Fruit fly (Drosophila melanogaster): Measurements from ENCODE around the gene CG33920.

Gene CG33920

dm6 chr3R:31064653-31065322, 19.9 kb upstream of the CG33920 start, which contains the start of gene Sox100B (continued):
- TF ChIP-seq lilli (GFP tag; optimal IDR thresholded peaks at IDR 0.05) (peak; percentile 31), sqz (GFP tag; optimal IDR thresholded peaks at IDR 0.05) (peak; percentile 12), tup (GFP tag; optimal IDR thresholded peaks at IDR 0.05) (no peak), CG10366 (GFP tag; IDR thresholded peaks at IDR 0.05) (peak; percentile 48), CG13123 (GFP tag; optimal IDR thresholded peaks at IDR 0.05) (no peak), CG7963 (GFP tag; IDR thresholded peaks at IDR 0.05; ENCODE audit: partially characterized antibody) (no peak), CG32772 (GFP tag; IDR thresholded peaks at IDR 0.05) (peak; percentile 74), rib (GFP tag; IDR thresholded peaks at IDR 0.05) (no peak), CG33213 (GFP tag; optimal IDR thresholded peaks at IDR 0.05) (peak; percentile 20), emc (GFP tag; optimal IDR thresholded peaks at IDR 0.05) (no peak), CG30431 (GFP tag; optimal IDR thresholded peaks at IDR 0.05) (peak; percentile 43), CG11695 (GFP tag; IDR thresholded peaks at IDR 0.05) (peak; percentile 60; the same call in 1 of the 3 replicates), Dip2 (GFP tag; IDR thresholded peaks at IDR 0.05) (no peak), CG9797 (GFP tag; optimal IDR thresholded peaks at IDR 0.05) (no peak), CG7987 (GFP tag; optimal IDR thresholded peaks at IDR 0.05) (no peak), CG13296 (GFP tag; optimal IDR thresholded peaks at IDR 0.05) (no peak), ems (GFP tag; optimal IDR thresholded peaks at IDR 0.05) (no peak), CG17361 (GFP tag; IDR thresholded peaks at IDR 0.05) (peak; percentile 75), Ssrp (tag; optimal IDR thresholded peaks at IDR 0.05) (peak; percentile 81), CG12155 (GFP tag; optimal IDR thresholded peaks at IDR 0.05) (peak; percentile 37), CG1647 (GFP tag; optimal IDR thresholded peaks at IDR 0.05) (no peak), CG11247 (GFP tag; IDR thresholded peaks at IDR 0.05) (no peak), CG7372 (GFP tag; IDR thresholded peaks at IDR 0.05) (no peak; the same call in 1 of the 2 replicates), al (GFP tag; IDR thresholded peaks at IDR 0.05) (no peak), Bdp1 (GFP tag; optimal IDR thresholded peaks at IDR 0.05) (no peak), CoRest (tag; optimal IDR thresholded peaks at IDR 0.05) (peak; percentile 75), CG15514 (GFP tag; optimal IDR thresholded peaks at IDR 0.05) (no peak), C15 (GFP tag; IDR thresholded peaks at IDR 0.05) (no peak), ase (GFP tag; IDR thresholded peaks at IDR 0.05) (0 out of 3 replicates have a peak, but pooled peaks have one; percentile 31), Tbp (GFP tag; optimal IDR thresholded peaks at IDR 0.05) (no peak), CG10147 (GFP tag; optimal IDR thresholded peaks at IDR 0.05) (no peak), CG31224 (GFP tag; IDR thresholded peaks at IDR 0.05) (peak; percentile 53), Atf6 (GFP tag; IDR thresholded peaks at IDR 0.05) (no peak), klu (GFP tag; IDR thresholded peaks at IDR 0.05) (no peak), CG4282 (GFP tag; optimal IDR thresholded peaks at IDR 0.05) (no peak), pzg (GFP tag; optimal IDR thresholded peaks at IDR 0.05) (no peak), CG12104 (GFP tag; optimal IDR thresholded peaks at IDR 0.05) (peak; percentile 32), Scr (GFP tag; IDR thresholded peaks at IDR 0.05; ENCODE audit: partially characterized antibody) (no peak), caup (GFP tag; optimal IDR thresholded peaks at IDR 0.05; ENCODE audit: severe bottlenecking) (no peak)

- TF ChIP-seq bsh (GFP tag; optimal IDR thresholded peaks at IDR 0.05) (peak; percentile 41 to 90), MESR4 (GFP tag; optimal IDR thresholded peaks at IDR 0.05) (no peak), Sox102F (GFP tag; optimal IDR thresholded peaks at IDR 0.05) (peak; percentile 30), Sin3A (optimal IDR thresholded peaks at IDR 0.05) (no peak), CG17912 (GFP tag; optimal IDR thresholded peaks at IDR 0.05) (no peak), Oli (tag; optimal IDR thresholded peaks at IDR 0.05) (peak; percentile 20), CG8924 (tag; optimal IDR thresholded peaks at IDR 0.05) (peak; percentile 1), HLH3B (GFP tag; IDR thresholded peaks at IDR 0.05) (0 out of 2 replicates have a peak, but pooled peaks have one; percentile 6), CG2120 (GFP tag; optimal IDR thresholded peaks at IDR 0.05) (peak; percentile 30), CG13775 (GFP tag; optimal IDR thresholded peaks at IDR 0.05) (peak; percentile 28), cas (GFP tag; IDR thresholded peaks at IDR 0.05) (no peak), Xrp1 (GFP tag; IDR thresholded peaks at IDR 0.05) (0 out of 2 replicates have a peak, but pooled peaks have one; percentile 20), CG12071 (GFP tag; optimal IDR thresholded peaks at IDR 0.05) (no peak)
Observed at dm6 chr3R:31062344-31062964, 17.5 kb upstream of the CG33920 start.

All from whole organism, embryonic.